Fruit fly (Drosophila melanogaster): ENCODE results near the gene Vps16A.

Gene Vps16A

dm6 chr3R:9226701-9227313, 40.0 kb upstream of the Vps16A start (continued):
- peak; percentile 69 for TF ChIP-seq kni (GFP tag; optimal IDR thresholded peaks at IDR 0.05)
- peak; percentile 90 for TF ChIP-seq sqz (GFP tag; optimal IDR thresholded peaks at IDR 0.05)
- peak; percentile 76 for TF ChIP-seq mirr (GFP tag; optimal IDR thresholded peaks at IDR 0.05)
- TF ChIP-seq lov (optimal IDR thresholded peaks at IDR 0.05) = no peak
- TF ChIP-seq lov (GFP tag; IDR thresholded peaks at IDR 0.05) = 0 out of 3 replicates have a peak, but pooled peaks have one; percentile 34
- TF ChIP-seq vvl (GFP tag; IDR thresholded peaks at IDR 0.05) = peak; percentile 62
- TF ChIP-seq CG32532 (GFP tag; IDR thresholded peaks at IDR 0.05) = peak; percentile 66; the same call in 1 of the 2 replicates
- TF ChIP-seq CG15269 (tag; optimal IDR thresholded peaks at IDR 0.05) = peak; percentile 40
- TF ChIP-seq chinmo (GFP tag; IDR thresholded peaks at IDR 0.05; ENCODE audit: partially characterized antibody) = peak; percentile 94
- peak; percentile 28; the same call in 1 of the 3 replicates for TF ChIP-seq CG11695 (GFP tag; IDR thresholded peaks at IDR 0.05)
- peak; percentile 86 for TF ChIP-seq klu (GFP tag; IDR thresholded peaks at IDR 0.05)
- TF ChIP-seq yki (optimal IDR thresholded peaks at IDR 0.05) = peak; percentile 61
- peak; percentile 1 for TF ChIP-seq Ets65A (GFP tag)
- no peak for TF ChIP-seq Dip3 (GFP tag; optimal IDR thresholded peaks at IDR 0.05)
- peak; percentile 57 for TF ChIP-seq CG34224 (GFP tag; IDR thresholded peaks at IDR 0.05; ENCODE audit: partially characterized antibody)
- peak; percentile 60 for TF ChIP-seq Hey (tag; optimal IDR thresholded peaks at IDR 0.05)
- TF ChIP-seq crol (GFP tag; IDR thresholded peaks at IDR 0.05) = peak; percentile 100
- peak; percentile 96 for TF ChIP-seq Awh (GFP tag; IDR thresholded peaks at IDR 0.05)
- TF ChIP-seq CG9215 (GFP tag; IDR thresholded peaks at IDR 0.05) = no peak
- TF ChIP-seq ab (GFP tag; optimal IDR thresholded peaks at IDR 0.05) = peak; percentile 2
- TF ChIP-seq Trl (optimal IDR thresholded peaks at IDR 0.05) = peak; percentile 92 to 99
- TF ChIP-seq Trl (GFP tag; optimal IDR thresholded peaks at IDR 0.05) = no peak
- TF ChIP-seq CG30020 (tag; optimal IDR thresholded peaks at IDR 0.05) = no peak
- TF ChIP-seq CG10543 (GFP tag; optimal IDR thresholded peaks at IDR 0.05) = peak; percentile 37
- peak; percentile 99 for TF ChIP-seq cwo (GFP tag; optimal IDR thresholded peaks at IDR 0.05)
- peak; percentile 28; the same call in 1 of the 2 replicates for TF ChIP-seq amos (GFP tag; IDR thresholded peaks at IDR 0.05; ENCODE audit: partially characterized antibody)
- TF ChIP-seq Hr78 (GFP tag; optimal IDR thresholded peaks at IDR 0.05) = peak in 1 of 2 experiments; percentile 75
- peak; percentile 88 for TF ChIP-seq CG7987 (GFP tag; optimal IDR thresholded peaks at IDR 0.05)
- TF ChIP-seq CG13287 (GFP tag; IDR thresholded peaks at IDR 0.05; ENCODE audit: partially characterized antibody) = peak; percentile 63
- TF ChIP-seq Drgx (GFP tag; IDR thresholded peaks at IDR 0.05) = peak; percentile 29; the same call in 1 of the 2 replicates
- TF ChIP-seq ttk (GFP tag; IDR thresholded peaks at IDR 0.05) = 0 out of 2 replicates have a peak, but pooled peaks have one; percentile 4
- TF ChIP-seq CG1603 (tag; optimal IDR thresholded peaks at IDR 0.05) = no peak
- TF ChIP-seq eve (GFP tag; optimal IDR thresholded peaks at IDR 0.05) = peak in 1 of 2 experiments; percentile 61
- TF ChIP-seq unc-4 (GFP tag; IDR thresholded peaks at IDR 0.05; ENCODE audit: partially characterized antibody) = 0 out of 2 replicates have a peak, but pooled peaks have one; percentile 14
- peak; percentile 29; the same call in 1 of the 2 replicates for TF ChIP-seq hbn (GFP tag; IDR thresholded peaks at IDR 0.05; ENCODE audit: partially characterized antibody)
- TF ChIP-seq dm (GFP tag; optimal IDR thresholded peaks at IDR 0.05) = peak; percentile 25
- TF ChIP-seq z (GFP tag; IDR thresholded peaks at IDR 0.05) = 0 out of 3 replicates have a peak, but pooled peaks have one; percentile 40
- TF ChIP-seq Jarid2 (GFP tag; optimal IDR thresholded peaks at IDR 0.05) = peak; percentile 57
- TF ChIP-seq CG12769 (tag; optimal IDR thresholded peaks at IDR 0.05) = peak; percentile 85
- TF ChIP-seq sna (GFP tag; IDR thresholded peaks at IDR 0.05; ENCODE audit: partially characterized antibody) = 0 out of 2 replicates have a peak, but pooled peaks have one; percentile 28
- TF ChIP-seq wek (GFP tag; optimal IDR thresholded peaks at IDR 0.05) = no peak
- TF ChIP-seq CG1832 (GFP tag; optimal IDR thresholded peaks at IDR 0.05) = peak; percentile 80
- peak; percentile 71 for TF ChIP-seq Med (GFP tag)
- peak; percentile 82 for TF ChIP-seq CG34376 (GFP tag; optimal IDR thresholded peaks at IDR 0.05)
- peak; percentile 58 for TF ChIP-seq sug (tag; optimal IDR thresholded peaks at IDR 0.05)
- peak; percentile 20; the same call in 1 of the 2 replicates for TF ChIP-seq CG14014 (GFP tag; IDR thresholded peaks at IDR 0.05)
- TF ChIP-seq E2f1 (GFP tag; IDR thresholded peaks at IDR 0.05) = no peak
- peak in 1 of 2 experiments; percentile 49 for TF ChIP-seq crp (GFP tag; optimal IDR thresholded peaks at IDR 0.05)
- TF ChIP-seq Optix (GFP tag; IDR thresholded peaks at IDR 0.05) = no peak
